Worm (Caenorhabditis elegans) whole organism, young adult: ENCODE measurements around the gene srx-87.

Experiments used
- D2030.7 ChIP-seq: fragments of 200-800 bp; sonication (Bioruptor generic); IDR thresholded peaks from 2 replicates; pipeline ENCODE4 v1.3.6; 2022; ENCODE audit warnings: missing genetic modification reagents, missing genetic modification characterization, missing compliant biosample characterization
- F22D6.2 ChIP-seq: sonication (generic microtip); optimal IDR thresholded peaks from 2 replicates; lab custom pipeline; 2016; ENCODE audit warnings: mild to moderate bottlenecking, missing genetic modification characterization, missing compliant biosample characterization
- F39B2.1 ChIP-seq: fragments of 200-800 bp; sonication (Bioruptor generic); IDR thresholded peaks from 2 replicates; pipeline ENCODE4 v1.3.6; 2022; ENCODE audit warnings: missing genetic modification reagents, missing genetic modification characterization, missing compliant biosample characterization
- F55B11.4 ChIP-seq: sonication (generic microtip); optimal IDR thresholded peaks from 2 replicates; lab custom pipeline; 2016; ENCODE audit warnings: missing compliant biosample characterization, missing genetic modification characterization, borderline replicate concordance; ENCODE audit not compliant: insufficient read depth
- F57A8.1 ChIP-seq: fragments of 200-800 bp; sonication (Bioruptor generic); optimal IDR thresholded peaks from 2 replicates; lab custom pipeline; 2018; ENCODE audit warnings: mild to moderate bottlenecking, missing genetic modification characterization, moderate library complexity, missing compliant biosample characterization
- F57C9.4 ChIP-seq: sonication (generic microtip); optimal IDR thresholded peaks from 2 replicates; lab custom pipeline; 2017; ENCODE audit warnings: mild to moderate bottlenecking, missing genetic modification characterization, missing compliant biosample characterization
- K11D2.4 ChIP-seq: fragments of 200-800 bp; sonication (Bioruptor generic); IDR thresholded peaks from 2 replicates; pipeline ENCODE4 v1.3.6; 2022; ENCODE audit warnings: missing genetic modification reagents, missing genetic modification characterization, missing compliant biosample characterization
- Y53G8AR.9 ChIP-seq: fragments of 200-800 bp; sonication (Bioruptor generic); conservative IDR thresholded peaks from 2 replicates; pipeline ENCODE4 v1.3.6; 2022; ENCODE audit warnings: missing genetic modification reagents, missing genetic modification characterization, missing compliant biosample characterization
- Y56A3A.18 ChIP-seq: fragments of 200-800 bp; sonication (Bioruptor generic); IDR thresholded peaks from 2 replicates; pipeline ENCODE4 v1.3.6; 2022; ENCODE audit warnings: missing genetic modification reagents, missing genetic modification characterization, missing compliant biosample characterization
- ZK185.1 ChIP-seq: sonication (generic microtip); optimal IDR thresholded peaks from 2 replicates; lab custom pipeline; 2016; ENCODE audit warnings: mild to moderate bottlenecking, missing genetic modification characterization, missing compliant biosample characterization; ENCODE audit not compliant: poor library complexity, severe bottlenecking
- ama-1 ChIP-seq, 3 experiments: fragments of 150-350 bp in 1 of 3; sonication (generic microtip) in 2 of 3; optimal IDR thresholded peaks; 2 replicates each; lab custom pipeline; 2014 to 2018; ENCODE audit warnings: missing biosample characterization in 2 of 3, missing genetic modification characterization in 2 of 3, missing genetic modification reagents in 2 of 3
- aptf-2 ChIP-seq: fragments of 200-800 bp; sonication (Bioruptor generic); conservative IDR thresholded peaks from 2 replicates; pipeline ENCODE4 v1.3.6; 2022; ENCODE audit warnings: missing genetic modification reagents, missing genetic modification characterization, missing compliant biosample characterization
- athp-1 ChIP-seq: sonication (generic microtip); optimal IDR thresholded peaks from 2 replicates; lab custom pipeline; 2017; ENCODE audit warnings: mild to moderate bottlenecking, missing genetic modification characterization, missing compliant biosample characterization
- bed-1 ChIP-seq: fragments of 200-800 bp; sonication (Bioruptor generic); IDR thresholded peaks from 2 replicates; pipeline ENCODE4 v1.3.6; 2022; ENCODE audit warnings: missing genetic modification reagents, missing genetic modification characterization, missing compliant biosample characterization
- cebp-1 ChIP-seq, 2 experiments: fragments of 200-800 bp in 1 of 2; sonication (Bioruptor generic) in 1 of 2; sonication (generic microtip) in 1 of 2; IDR thresholded peaks in 1 of 2; optimal IDR thresholded peaks in 1 of 2; 2 replicates each; pipeline versions ENCODE4 v1.3.6 to Lab custom; 2017 to 2022; ENCODE audit warnings: missing compliant biosample characterization in 2 of 2, missing genetic modification characterization in 2 of 2, mild to moderate bottlenecking in 1 of 2, missing genetic modification reagents in 1 of 2, moderate library complexity in 1 of 2
- ceh-91 ChIP-seq: fragments of 200-800 bp; sonication (Bioruptor generic); IDR thresholded peaks from 2 replicates; pipeline ENCODE4 v1.3.6; 2022; ENCODE audit warnings: missing genetic modification reagents, missing genetic modification characterization, missing compliant biosample characterization
- chd-7 ChIP-seq: sonication (generic microtip); optimal IDR thresholded peaks from 2 replicates; lab custom pipeline; 2016; ENCODE audit warnings: mild to moderate bottlenecking, missing genetic modification characterization, moderate library complexity, missing compliant biosample characterization
- ekl-4 ChIP-seq: fragments of 200-800 bp; sonication (Bioruptor generic); IDR thresholded peaks from 2 replicates; pipeline ENCODE4 v1.3.6; 2022; ENCODE audit warnings: missing genetic modification reagents, missing genetic modification characterization, missing compliant biosample characterization
- ets-4 ChIP-seq: fragments of 200-800 bp; sonication (Bioruptor generic); optimal IDR thresholded peaks from 2 replicates; lab custom pipeline; 2018; ENCODE audit warnings: mild to moderate bottlenecking, missing genetic modification characterization, missing compliant biosample characterization
- hlh-12 ChIP-seq: sonication (generic microtip); optimal IDR thresholded peaks from 2 replicates; lab custom pipeline; 2016; ENCODE audit warnings: missing genetic modification characterization, missing compliant biosample characterization
- hmg-1.2 ChIP-seq: fragments of 200-800 bp; sonication (Bioruptor generic); IDR thresholded peaks from 2 replicates; pipeline ENCODE4 v1.3.6; 2022; ENCODE audit warnings: missing genetic modification reagents, missing genetic modification characterization, missing compliant biosample characterization
- let-526 ChIP-seq: fragments of 200-800 bp; sonication (Bioruptor generic); IDR thresholded peaks from 2 replicates; pipeline ENCODE4 v1.3.6; 2022; ENCODE audit warnings: missing genetic modification reagents, missing genetic modification characterization, missing compliant biosample characterization
- lin-35 ChIP-seq, 3 experiments: fragments of 150-350 bp in 2 of 3; sonication (generic microtip) in 1 of 3; optimal IDR thresholded peaks; 2 replicates each; lab custom pipeline; 2014 to 2018; ENCODE audit warnings: missing biosample characterization in 3 of 3, missing genetic modification characterization in 3 of 3, missing genetic modification reagents in 3 of 3
- lin-54 ChIP-seq: fragments of 200-800 bp; sonication (Bioruptor generic); optimal IDR thresholded peaks from 2 replicates; lab custom pipeline; 2018; ENCODE audit warnings: mild to moderate bottlenecking, missing genetic modification characterization, missing compliant biosample characterization
- lsl-1 ChIP-seq: fragments of 200-800 bp; sonication (Bioruptor generic); optimal IDR thresholded peaks from 2 replicates; lab custom pipeline; 2018; ENCODE audit warnings: mild to moderate bottlenecking, missing genetic modification characterization, moderate library complexity, missing compliant biosample characterization
- lsy-27 ChIP-seq: sonication (generic microtip); optimal IDR thresholded peaks from 2 replicates; lab custom pipeline; 2017; ENCODE audit warnings: missing genetic modification characterization, mild to moderate bottlenecking, missing compliant biosample characterization, antibody characterized with exemption, missing genotype, borderline replicate concordance; ENCODE audit not compliant: insufficient read depth
- mel-28 ChIP-seq: sonication (generic microtip); optimal IDR thresholded peaks from 2 replicates; lab custom pipeline; 2016; ENCODE audit warnings: borderline replicate concordance, mild to moderate bottlenecking, missing genetic modification characterization, missing compliant biosample characterization
- mes-4 ChIP-seq: sonication (generic microtip); optimal IDR thresholded peaks from 2 replicates; lab custom pipeline; 2016; ENCODE audit warnings: missing genotype, missing genetic modification characterization, missing compliant biosample characterization
- nhr-120 ChIP-seq: fragments of 200-800 bp; sonication (Bioruptor generic); IDR thresholded peaks from 2 replicates; pipeline ENCODE4 v1.3.6; 2022; ENCODE audit warnings: missing genetic modification characterization, missing compliant biosample characterization
- nhr-179 ChIP-seq: sonication (generic microtip); optimal IDR thresholded peaks from 2 replicates; lab custom pipeline; 2016; ENCODE audit warnings: mild to moderate bottlenecking, missing genetic modification characterization, missing compliant biosample characterization
- nhr-80 ChIP-seq: sonication (generic microtip); optimal IDR thresholded peaks from 2 replicates; lab custom pipeline; 2016; ENCODE audit warnings: missing genetic modification characterization, missing compliant biosample characterization
- pbrm-1 ChIP-seq: fragments of 200-800 bp; sonication (Bioruptor generic); IDR thresholded peaks from 2 replicates; pipeline ENCODE4 v1.3.6; 2022; ENCODE audit warnings: missing genetic modification reagents, missing genetic modification characterization, missing compliant biosample characterization
- rcor-1 ChIP-seq: fragments of 200-800 bp; sonication (Bioruptor generic); IDR thresholded peaks from 2 replicates; pipeline ENCODE4 v1.3.6; 2022; ENCODE audit warnings: missing genetic modification reagents, missing genetic modification characterization, missing compliant biosample characterization
- rec-8 ChIP-seq, 2 experiments: sonication (generic microtip); optimal IDR thresholded peaks; 2 replicates each; lab custom pipeline; 2016; ENCODE audit warnings: mild to moderate bottlenecking in 2 of 2, missing genetic modification characterization in 2 of 2, missing genetic modification reagents in 2 of 2, missing genotype in 2 of 2, missing biosample characterization in 1 of 2, missing compliant biosample characterization in 1 of 2, moderate library complexity in 1 of 2
- sea-2 ChIP-seq: fragments of 200-800 bp; sonication (Bioruptor generic); IDR thresholded peaks from 2 replicates; pipeline ENCODE4 v1.3.6; 2022; ENCODE audit warnings: missing genetic modification characterization, missing compliant biosample characterization
- snpc-1.1 ChIP-seq: sonication (generic microtip); optimal IDR thresholded peaks from 2 replicates; lab custom pipeline; 2017; ENCODE audit warnings: missing genetic modification characterization, mild to moderate bottlenecking, missing compliant biosample characterization, antibody characterized with exemption, moderate library complexity, missing genotype, missing genetic modification reagents; ENCODE audit not compliant: insufficient read depth
- sptf-2 ChIP-seq: fragments of 200-800 bp; sonication (Bioruptor generic); optimal IDR thresholded peaks from 2 replicates; lab custom pipeline; 2018; ENCODE audit warnings: mild to moderate bottlenecking, missing genetic modification characterization, missing compliant biosample characterization
- zfh-2 ChIP-seq: fragments of 200-800 bp; sonication (Bioruptor generic); conservative IDR thresholded peaks from 2 replicates; pipeline ENCODE4 v1.3.6; 2022; ENCODE audit warnings: missing genetic modification reagents, missing genetic modification characterization, missing compliant biosample characterization
- ztf-26 ChIP-seq: sonication (generic microtip); optimal IDR thresholded peaks from 2 replicates; lab custom pipeline; 2017; ENCODE audit warnings: missing genetic modification characterization, missing compliant biosample characterization
- ztf-3 ChIP-seq: fragments of 200-800 bp; sonication (Bioruptor generic); optimal IDR thresholded peaks from 2 replicates; lab custom pipeline; 2018; ENCODE audit warnings: mild to moderate bottlenecking, missing genetic modification characterization, missing compliant biosample characterization

Gene srx-87

DNA sequence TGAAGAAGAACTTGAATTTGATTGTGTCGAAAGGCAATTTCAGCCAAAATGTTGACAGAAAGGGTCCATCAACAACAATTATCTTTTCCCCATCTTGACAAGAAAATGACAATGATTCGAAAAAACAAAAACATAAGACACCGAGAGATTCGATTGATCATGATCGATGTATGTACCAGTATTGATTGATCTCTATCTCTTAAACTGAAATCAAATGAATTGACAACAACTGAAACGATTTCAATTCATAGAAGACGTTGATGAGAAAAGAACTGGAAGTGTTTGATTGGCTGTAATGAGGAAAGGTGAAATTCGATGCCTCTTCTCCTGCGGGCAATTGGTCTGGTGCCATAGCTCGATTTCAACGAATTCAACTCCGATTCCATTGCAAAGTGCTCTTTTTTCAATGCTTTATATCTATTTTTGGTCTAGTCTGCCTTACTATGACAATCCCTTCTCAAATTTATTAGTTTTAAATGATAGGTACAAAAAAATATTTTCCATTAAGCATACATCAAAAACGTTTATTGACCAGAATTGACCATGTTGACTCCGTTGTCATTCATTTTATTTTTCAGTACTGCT is 31.2 kb upstream of the srx-87 start:
- TF ChIP-seq pbrm-1 (peak; percentile 0; the same call in 1 of the 2 replicates), K11D2.4 (GFP tag; lab: Robert Waterston, UW) (0 out of 2 replicates have a peak, but pooled peaks have one; percentile 49), let-526 (0 out of 2 replicates have a peak, but pooled peaks have one; percentile 53), lin-54 (GFP tag; lab: Kevin White, UChicago) (no peak), ZK185.1 (peak; percentile 11), Y53G8AR.9 (GFP tag; lab: Robert Waterston, UW) (0 out of 2 replicates have a peak, but pooled peaks have one; percentile 14), ets-4 (GFP tag; lab: Kevin White, UChicago) (no peak), ekl-4 (GFP tag; lab: Robert Waterston, UW) (peak; percentile 29; the same call in 1 of the 2 replicates), nhr-179 (tag; lab: Kevin White, UChicago) (no peak)
- TF ChIP-seq, all 124 proteins: peak for 6

DNA sequence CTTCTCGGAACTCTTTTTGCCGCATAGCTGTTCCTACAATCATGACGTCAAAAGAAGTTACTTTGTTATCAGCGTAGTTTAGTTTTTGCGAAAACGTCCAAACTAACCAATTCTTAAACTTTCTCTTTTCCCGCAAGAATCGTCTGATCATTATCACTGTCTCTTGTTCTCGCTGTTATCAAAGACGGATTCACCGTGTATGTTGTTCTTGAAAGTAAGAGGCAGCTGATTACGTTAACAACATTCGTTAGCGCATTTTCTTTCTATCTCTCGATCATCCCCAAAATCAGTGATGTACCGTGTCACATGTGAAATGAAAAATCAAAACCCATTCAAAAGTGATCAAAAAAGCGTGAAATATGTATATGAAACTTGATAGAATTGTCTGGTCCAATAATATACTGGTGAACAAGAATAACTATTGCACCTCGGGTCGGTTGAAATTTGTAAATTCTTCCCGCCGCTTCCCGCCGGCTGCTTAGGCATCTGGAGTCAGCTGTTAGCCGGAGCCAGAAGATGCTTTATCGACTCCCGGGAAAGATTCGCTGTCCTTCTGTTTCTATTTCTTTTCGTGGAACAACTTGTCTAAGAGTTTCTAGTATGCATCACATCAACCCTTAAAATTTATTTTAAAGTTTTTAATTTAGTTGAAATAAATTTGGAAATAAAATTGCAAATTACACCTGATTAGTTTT is 30.0 kb upstream of the srx-87 start:
- no peak for TF ChIP-seq hmg-1.2 (GFP tag; lab: Robert Waterston, UW)
- TF ChIP-seq cebp-1 (GFP tag; IDR thresholded peaks at IDR 0.05; lab: Robert Waterston, UW), result no peak
- peak; percentile 33 for TF ChIP-seq cebp-1 (tag; optimal IDR thresholded peaks at IDR 0.05; lab: Kevin White, UChicago)
- no peak for TF ChIP-seq ceh-91 (GFP tag; lab: Robert Waterston, UW)
- TF ChIP-seq rec-8 (tag; optimal IDR thresholded peaks at IDR 0.05; lab: Kevin White, UChicago), result no peak
- no peak for TF ChIP-seq lsl-1
- TF ChIP-seq F57A8.1, result no peak
- no peak for TF ChIP-seq F57C9.4 (tag; lab: Kevin White, UChicago)
- peak; percentile 2 for TF ChIP-seq lsy-27 (tag; lab: Kevin White, UChicago)
- peak; percentile 30 for TF ChIP-seq ets-4 (GFP tag; lab: Kevin White, UChicago)
- no peak for TF ChIP-seq mes-4 (tag; lab: Kevin White, UChicago)
- peak; percentile 14; the same call in 1 of the 2 replicates for TF ChIP-seq rcor-1 (GFP tag; lab: Robert Waterston, UW)
- no peak for TF ChIP-seq F22D6.2 (tag; lab: Kevin White, UChicago)
- TF ChIP-seq ztf-3 (GFP tag; lab: Kevin White, UChicago), result no peak
- TF ChIP-seq ama-1 (optimal IDR thresholded peaks at IDR 0.05; lab: Kevin White, UChicago), result no peak
- peak in 1 of 2 experiments; percentile 4 for TF ChIP-seq ama-1 (GFP tag; optimal IDR thresholded peaks at IDR 0.05; lab: Kevin White, UChicago)
- peak in 1 of 3 experiments; percentile 22 for TF ChIP-seq lin-35 (GFP tag; optimal IDR thresholded peaks at IDR 0.05; lab: Kevin White, UChicago)
- TF ChIP-seq sea-2 (GFP tag; lab: Robert Waterston, UW), result 0 out of 2 replicates have a peak, but pooled peaks have one; percentile 7
- peak; percentile 85 for TF ChIP-seq nhr-80 (tag; lab: Kevin White, UChicago)

DNA sequence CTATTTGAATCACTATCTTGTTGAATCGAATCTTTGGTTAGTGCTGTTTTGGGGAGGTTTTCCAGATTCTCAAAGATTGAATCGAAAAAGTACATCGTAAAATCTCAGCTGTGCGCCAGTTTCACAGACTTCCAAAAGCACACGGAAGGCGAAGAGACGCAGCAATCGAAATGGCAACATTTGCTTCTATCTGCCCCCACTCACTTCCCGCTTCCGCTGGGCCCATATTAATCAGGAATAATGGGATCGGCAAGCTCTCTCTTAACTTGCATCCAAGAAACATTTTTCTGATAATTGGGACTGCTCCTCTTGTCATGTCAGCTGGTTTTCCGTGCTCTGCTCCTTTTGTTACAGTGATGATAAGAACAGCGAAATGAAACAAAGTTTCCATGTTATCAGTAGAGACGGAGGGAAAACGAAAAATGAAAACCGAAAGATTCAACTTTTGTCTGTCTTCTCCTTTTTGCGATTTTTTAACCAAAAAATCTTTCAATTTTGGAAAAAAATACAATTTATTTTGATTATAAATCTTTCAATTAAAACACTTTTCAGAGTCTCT is 29.1 kb upstream of the srx-87 start:
- TF ChIP-seq athp-1 (tag; lab: Kevin White, UChicago) (no peak), ztf-3 (GFP tag; lab: Kevin White, UChicago) (no peak), Y56A3A.18 (GFP tag; lab: Robert Waterston, UW) (no peak), hmg-1.2 (GFP tag; lab: Robert Waterston, UW) (peak; percentile 16; the same call in 1 of the 2 replicates), D2030.7 (GFP tag; lab: Robert Waterston, UW) (no peak), lsy-27 (tag; lab: Kevin White, UChicago) (no peak), snpc-1.1 (tag; lab: Kevin White, UChicago) (no peak), aptf-2 (GFP tag; lab: Robert Waterston, UW) (no peak), hlh-12 (tag; lab: Kevin White, UChicago) (no peak), F55B11.4 (tag; lab: Kevin White, UChicago) (no peak), bed-1 (no peak), Y53G8AR.9 (GFP tag; lab: Robert Waterston, UW) (peak; percentile 55), nhr-80 (tag; lab: Kevin White, UChicago) (peak; percentile 86), ztf-26 (tag; lab: Kevin White, UChicago) (peak; percentile 47), zfh-2 (GFP tag; lab: Robert Waterston, UW) (0 out of 2 replicates have a peak, but pooled peaks have one; percentile 22), F39B2.1 (GFP tag; lab: Robert Waterston, UW) (no peak), sptf-2 (GFP tag; lab: Kevin White, UChicago) (no peak), mel-28 (no peak), chd-7 (no peak), nhr-120 (GFP tag; lab: Robert Waterston, UW) (no peak)
